Worm (Caenorhabditis elegans): ENCODE results near the gene T27D12.6.
A peak's percentile ranks its signal among the peaks of the same experiment; 100 is the strongest.

Gene T27D12.6

DNA sequence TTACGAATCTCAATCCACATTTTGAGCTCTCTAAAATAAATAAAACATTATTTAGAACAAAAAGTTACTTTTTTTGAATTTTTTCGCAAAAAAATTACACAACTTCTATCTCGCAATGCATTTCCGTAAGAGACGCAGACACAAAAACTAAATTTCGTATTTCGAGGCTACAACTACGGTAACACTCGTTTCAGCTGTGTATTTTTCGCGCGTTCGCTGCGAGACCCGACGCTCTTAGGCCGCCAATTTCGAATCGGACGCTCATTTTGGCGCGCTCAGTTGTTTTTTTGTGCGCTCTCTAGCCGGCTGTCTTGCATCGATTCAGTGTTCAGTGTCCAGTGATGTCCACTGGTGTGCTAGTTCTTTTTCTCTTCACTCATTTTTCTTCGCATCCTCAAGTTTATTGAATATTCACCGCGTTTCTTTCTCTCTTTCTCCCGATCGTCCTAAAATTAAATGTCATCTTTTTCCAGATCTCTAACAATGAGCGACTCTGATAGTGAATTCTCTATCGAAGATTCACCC, 39.4 kb downstream of the T27D12.6 start, which contains the start of the genes npp-3 and top-2 (continued):
- TF ChIP-seq mes-4 (tag; optimal IDR thresholded peaks at IDR 0.05): no peak
- peak; percentile 85 to 97 (median 86) for TF ChIP-seq lin-35 (GFP tag; optimal IDR thresholded peaks at IDR 0.05)
- TF ChIP-seq lsy-27 (tag; optimal IDR thresholded peaks at IDR 0.05; ENCODE audit: borderline replicate concordance, insufficient read depth): no peak
- peak; percentile 90 for TF ChIP-seq hsf-1 (GFP tag; IDR thresholded peaks at IDR 0.05)
- no peak for TF ChIP-seq sdz-38 (tag; optimal IDR thresholded peaks at IDR 0.05)
- peak; percentile 83 for TF ChIP-seq attf-3 (GFP tag; conservative IDR thresholded peaks at IDR 0.05)
- peak; percentile 91 for TF ChIP-seq lir-1 (GFP tag; conservative IDR thresholded peaks at IDR 0.05)
- peak; percentile 81 for TF ChIP-seq aptf-2 (GFP tag; conservative IDR thresholded peaks at IDR 0.05)
- peak; percentile 69; the same call in 1 of the 2 replicates for TF ChIP-seq cebp-1 (GFP tag; IDR thresholded peaks at IDR 0.05)
- TF ChIP-seq cebp-1 (tag; optimal IDR thresholded peaks at IDR 0.05): peak; percentile 88
- no peak for TF ChIP-seq nhr-27 (tag; optimal IDR thresholded peaks at IDR 0.05)
- peak; percentile 10 for TF ChIP-seq him-1 (tag; optimal IDR thresholded peaks at IDR 0.05)
- TF ChIP-seq sea-2 (GFP tag; IDR thresholded peaks at IDR 0.05): no peak

DNA sequence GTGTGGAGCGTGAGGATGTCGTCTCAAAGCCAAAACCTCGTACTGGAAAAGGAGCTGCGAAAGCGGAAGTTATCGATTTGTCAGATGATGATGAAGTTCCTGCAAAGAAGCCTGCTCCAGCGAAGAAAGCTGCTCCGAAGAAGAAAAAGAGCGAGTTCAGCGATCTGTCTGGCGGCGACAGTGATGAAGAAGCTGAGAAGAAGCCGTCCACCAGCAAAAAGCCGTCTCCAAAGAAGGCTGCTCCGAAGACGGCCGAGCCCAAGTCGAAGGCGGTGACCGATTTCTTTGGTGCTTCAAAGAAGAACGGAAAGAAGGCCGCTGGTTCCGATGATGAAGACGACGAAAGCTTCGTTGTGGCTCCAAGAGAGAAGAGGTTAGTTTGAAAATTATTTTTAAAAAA, 44.5 kb downstream of the T27D12.6 start:
- TF ChIP-seq nfyb-1 (GFP tag; IDR thresholded peaks at IDR 0.05): no peak
- TF ChIP-seq tbp1 (GFP tag; optimal IDR thresholded peaks at IDR 0.05): no peak
- TF ChIP-seq egrh-3 (GFP tag; IDR thresholded peaks at IDR 0.05): peak; percentile 67
- TF ChIP-seq mcd-1 (GFP tag; IDR thresholded peaks at IDR 0.05): no peak
- no peak for TF ChIP-seq snpc-1.1 (tag; optimal IDR thresholded peaks at IDR 0.05; ENCODE audit: insufficient read depth)
- no peak for TF ChIP-seq F33H1.4 (GFP tag; IDR thresholded peaks at IDR 0.05)
- no peak for TF ChIP-seq D2030.7 (GFP tag; IDR thresholded peaks at IDR 0.05)
- no peak for TF ChIP-seq ztf-18 (tag; optimal IDR thresholded peaks at IDR 0.05)
- TF ChIP-seq zfh-2 (GFP tag; conservative IDR thresholded peaks at IDR 0.05): peak; percentile 80
- TF ChIP-seq somi-1 (GFP tag; optimal IDR thresholded peaks at IDR 0.05): no peak
- no peak for TF ChIP-seq egl-18 (GFP tag; IDR thresholded peaks at IDR 0.05)
- no peak for TF ChIP-seq snpc-4 (GFP tag; optimal IDR thresholded peaks at IDR 0.05)
- no peak for TF ChIP-seq snpc-4 (tag; optimal IDR thresholded peaks at IDR 0.05)
- TF ChIP-seq cebp-2 (GFP tag; IDR thresholded peaks at IDR 0.05): no peak
- no peak for TF ChIP-seq dpl-1 (GFP tag; optimal IDR thresholded peaks at IDR 0.05)
- no peak for TF ChIP-seq pha-4 (tag; optimal IDR thresholded peaks at IDR 0.05)
- no peak for TF ChIP-seq rcor-1 (GFP tag; IDR thresholded peaks at IDR 0.05)
- no peak for TF ChIP-seq F37B4.10 (GFP tag; IDR thresholded peaks at IDR 0.05)
- TF ChIP-seq nhr-80 (tag; optimal IDR thresholded peaks at IDR 0.05): no peak

DNA sequence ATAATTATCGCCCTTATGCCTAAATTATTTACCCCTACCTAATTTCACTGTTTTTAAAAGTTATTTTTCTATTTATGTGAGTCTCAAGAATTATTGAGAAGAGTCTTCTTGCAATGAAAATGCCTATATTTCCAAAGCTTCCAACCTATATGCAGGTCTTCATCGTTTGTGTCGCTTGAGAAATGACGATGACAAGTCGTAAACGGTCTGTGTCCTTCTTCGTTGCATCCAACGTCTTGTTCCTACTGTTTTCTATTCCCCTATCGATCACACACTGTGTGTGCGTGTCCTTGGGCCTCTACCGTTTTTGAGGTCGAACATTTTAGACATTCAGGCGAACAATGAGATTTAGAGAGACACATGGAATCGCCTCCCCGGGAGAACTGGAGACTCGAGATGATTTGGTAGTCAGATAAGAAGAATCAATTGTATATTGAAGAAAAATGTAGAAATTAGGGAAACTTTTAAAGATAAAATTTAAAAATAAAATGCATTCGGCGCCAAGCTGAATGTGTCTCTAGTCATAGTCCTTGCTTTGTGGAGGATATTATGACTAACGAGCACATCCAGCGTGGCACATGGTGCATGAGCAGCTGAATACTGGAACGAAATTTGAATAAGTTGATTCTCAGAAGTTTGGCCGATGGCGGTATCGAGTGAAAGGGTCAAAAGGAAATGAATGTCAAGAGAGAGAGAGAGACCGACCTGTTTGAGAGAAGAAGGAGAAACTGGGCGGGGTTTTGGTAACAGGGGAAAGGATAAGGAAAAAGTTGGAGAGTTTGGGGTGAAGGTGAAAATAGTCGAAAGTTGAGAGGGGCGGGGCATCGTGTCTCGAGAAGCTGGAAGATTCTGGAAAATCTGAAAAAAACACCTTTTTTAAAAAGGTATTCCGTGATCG, 45.4 kb downstream of the T27D12.6 start:
- no peak for TF ChIP-seq lag-1 (GFP tag; IDR thresholded peaks at IDR 0.05)
- peak; percentile 50 for TF ChIP-seq tbp1 (GFP tag; optimal IDR thresholded peaks at IDR 0.05)
- TF ChIP-seq cebp-2 (GFP tag; IDR thresholded peaks at IDR 0.05): no peak
- no peak for TF ChIP-seq snpc-1.1 (tag; optimal IDR thresholded peaks at IDR 0.05; ENCODE audit: insufficient read depth)
- no peak for TF ChIP-seq B0019.2 (GFP tag; conservative IDR thresholded peaks at IDR 0.05)
- 0 out of 2 replicates have a peak, but pooled peaks have one; percentile 33 for TF ChIP-seq ceh-58 (GFP tag; IDR thresholded peaks at IDR 0.05)
- TF ChIP-seq ceh-40 (GFP tag; IDR thresholded peaks at IDR 0.05): peak; percentile 27; the same call in 1 of the 2 replicates
- TF ChIP-seq madf-10 (tag; optimal IDR thresholded peaks at IDR 0.05): no peak
- no peak for TF ChIP-seq ztf-22 (GFP tag; optimal IDR thresholded peaks at IDR 0.05)
- no peak for TF ChIP-seq B0261.1 (tag; optimal IDR thresholded peaks at IDR 0.05)
- peak; percentile 77 for TF ChIP-seq C17E4.6 (GFP tag; IDR thresholded peaks at IDR 0.05)
- TF ChIP-seq F57C9.4 (tag; optimal IDR thresholded peaks at IDR 0.05): no peak
- no peak for TF ChIP-seq C06A6.2 (GFP tag; conservative IDR thresholded peaks at IDR 0.05)
- no peak for TF ChIP-seq lin-40 (tag; optimal IDR thresholded peaks at IDR 0.05)
- TF ChIP-seq mes-4 (tag; optimal IDR thresholded peaks at IDR 0.05): no peak
- TF ChIP-seq ZK185.1 (tag; optimal IDR thresholded peaks at IDR 0.05; ENCODE audit: poor library complexity, severe bottlenecking): no peak
- peak; percentile 42; the same call in 1 of the 2 replicates for TF ChIP-seq madf-8 (GFP tag; conservative IDR thresholded peaks at IDR 0.05)
